Fruit fly (Drosophila melanogaster) whole organism, embryonic: ENCODE data around the gene InR.

Experiments used
- Atf3 ChIP-seq: fragments of 200-800 bp; sonication (Bioruptor generic); optimal IDR thresholded peaks from 3 replicates; lab custom pipeline; 2016; ENCODE audit warnings: missing biosample characterization, missing genetic modification characterization
- Atf6 ChIP-seq: fragments of 200-800 bp; sonication (Bioruptor generic); IDR thresholded peaks from 2 replicates; pipeline ENCODE4 v1.3.6; 2022; ENCODE audit warnings: missing biosample characterization, missing genetic modification characterization
- Awh ChIP-seq: fragments of 200-800 bp; sonication (Bioruptor generic); IDR thresholded peaks from 2 replicates; pipeline ENCODE4, ENCODE4 v1.3.6; 2022; ENCODE audit warnings: missing biosample characterization, missing genetic modification characterization
- CG10431 ChIP-seq: fragments of 200-800 bp; sonication (Bioruptor generic); optimal IDR thresholded peaks from 3 replicates; lab custom pipeline; 2018; ENCODE audit warnings: missing biosample characterization, mild to moderate bottlenecking, missing genetic modification characterization
- CG10959 ChIP-seq: fragments of 200-800 bp; sonication (Bioruptor generic); IDR thresholded peaks from 2 replicates; pipeline ENCODE4 v1.3.6; 2022; ENCODE audit warnings: missing biosample characterization, missing genetic modification characterization
- CG10979 ChIP-seq: fragments of 200-800 bp; sonication (Bioruptor generic); optimal IDR thresholded peaks from 2 replicates; lab custom pipeline; 2018; ENCODE audit warnings: missing biosample characterization, mild to moderate bottlenecking, missing genetic modification characterization, moderate library complexity
- CG11696 ChIP-seq: fragments of 200-800 bp; sonication (Bioruptor generic); IDR thresholded peaks from 2 replicates; pipeline ENCODE4 v1.3.6; 2022; ENCODE audit warnings: missing biosample characterization, missing genetic modification characterization
- CG13424 ChIP-seq: fragments of 200-800 bp; sonication (Bioruptor generic); optimal IDR thresholded peaks from 2 replicates; lab custom pipeline; 2019; ENCODE audit warnings: missing biosample characterization, mild to moderate bottlenecking, missing genetic modification characterization, moderate library complexity
- CG13624 ChIP-seq: fragments of 200-800 bp; sonication (Bioruptor generic); optimal IDR thresholded peaks from 2 replicates; lab custom pipeline; 2016; ENCODE audit warnings: missing biosample characterization, missing genetic modification characterization
- CG1529 ChIP-seq: fragments of 200-800 bp; sonication (Bioruptor generic); optimal IDR thresholded peaks from 3 replicates; lab custom pipeline; 2018; ENCODE audit warnings: missing biosample characterization, missing genetic modification characterization
- CG15479 ChIP-seq: fragments of 200-800 bp; sonication (Bioruptor generic); optimal IDR thresholded peaks from 3 replicates; lab custom pipeline; 2019; ENCODE audit warnings: missing biosample characterization, mild to moderate bottlenecking, missing genetic modification characterization, moderate library complexity
- CG16813 ChIP-seq: fragments of 200-800 bp; sonication (Bioruptor generic); IDR thresholded peaks from 3 replicates; pipeline ENCODE4 v1.3.6; 2022; ENCODE audit warnings: missing biosample characterization, missing genetic modification characterization; ENCODE audit not compliant: partially characterized antibody
- CG2120 ChIP-seq: fragments of 200-800 bp; sonication (Bioruptor generic); optimal IDR thresholded peaks from 3 replicates; lab custom pipeline; 2016; ENCODE audit warnings: missing biosample characterization, missing genetic modification characterization
- CG30020 ChIP-seq: fragments of 200-800 bp; optimal IDR thresholded peaks from 2 replicates; lab custom pipeline; 2019; ENCODE audit warnings: missing biosample characterization, mild to moderate bottlenecking, missing genetic modification characterization, moderate library complexity
- CG3407 ChIP-seq: fragments of 200-800 bp; sonication (Bioruptor generic); optimal IDR thresholded peaks from 2 replicates; lab custom pipeline; 2018; ENCODE audit warnings: missing biosample characterization, mild to moderate bottlenecking, missing genetic modification characterization
- CG4282 ChIP-seq: fragments of 200-800 bp; sonication (Bioruptor generic); optimal IDR thresholded peaks from 2 replicates; lab custom pipeline; 2016; ENCODE audit warnings: missing biosample characterization, missing genetic modification characterization
- CG4617 ChIP-seq: fragments of 200-800 bp; sonication (Bioruptor generic); optimal IDR thresholded peaks from 3 replicates; lab custom pipeline; 2016; ENCODE audit warnings: missing biosample characterization, missing genetic modification characterization, borderline replicate concordance
- CG5953 ChIP-seq: fragments of 200-800 bp; sonication (Bioruptor generic); IDR thresholded peaks from 2 replicates; pipeline ENCODE4 v1.3.6; 2022; ENCODE audit warnings: missing biosample characterization, missing genetic modification characterization
- CG9727 ChIP-seq: fragments of 200-800 bp; sonication (Bioruptor generic); optimal IDR thresholded peaks from 3 replicates; lab custom pipeline; 2017; ENCODE audit warnings: missing biosample characterization, mild to moderate bottlenecking, missing genetic modification characterization
- Chrac-16 ChIP-seq: fragments of 200-800 bp; sonication (Bioruptor generic); optimal IDR thresholded peaks from 3 replicates; lab custom pipeline; 2016; ENCODE audit warnings: missing biosample characterization, missing genetic modification characterization
- D19B ChIP-seq: fragments of 200-800 bp; sonication (Bioruptor generic); optimal IDR thresholded peaks from 2 replicates; lab custom pipeline; 2017; ENCODE audit warnings: missing biosample characterization, mild to moderate bottlenecking, missing genetic modification characterization
- Eip74EF ChIP-seq, 2 experiments: fragments of 200-800 bp in 1 of 2; fragments of >200 bp in 1 of 2; sonication (Bioruptor generic) in 1 of 2; optimal IDR thresholded peaks; 2 replicates each; lab custom pipeline; 2017 to 2019; ENCODE audit warnings: missing biosample characterization in 2 of 2, missing genetic modification characterization in 2 of 2, mild to moderate bottlenecking in 1 of 2, moderate library complexity in 1 of 2
- HLH4C ChIP-seq: fragments of 200-800 bp; sonication (Bioruptor generic); IDR thresholded peaks from 3 replicates; pipeline ENCODE4 v1.3.6; 2022; ENCODE audit warnings: missing biosample characterization, missing genetic modification characterization; ENCODE audit not compliant: partially characterized antibody
- Lim3 ChIP-seq: fragments of 200-800 bp; sonication (Bioruptor generic); IDR thresholded peaks from 2 replicates; pipeline ENCODE4 v1.3.6; 2022; ENCODE audit warnings: missing biosample characterization, missing genetic modification characterization
- Med ChIP-seq: fragments of 200-800 bp; sonication (Bioruptor generic); peaks from one replicate; lab custom pipeline; 2016; ENCODE audit warnings: missing biosample characterization, missing genetic modification characterization, mild to moderate bottlenecking, inconsistent platforms, moderate library complexity
- Mrtf ChIP-seq: fragments of 200-800 bp; sonication (Bioruptor generic); IDR thresholded peaks from 3 replicates; pipeline ENCODE4 v1.3.6; 2022; ENCODE audit warnings: missing biosample characterization, missing genetic modification characterization
- Scr ChIP-seq: fragments of 200-800 bp; sonication (Bioruptor generic); IDR thresholded peaks from 2 replicates; pipeline ENCODE4 v1.3.6; 2022; ENCODE audit warnings: missing biosample characterization, missing genetic modification characterization; ENCODE audit not compliant: partially characterized antibody
- Side ChIP-seq: fragments of 200-800 bp; sonication (Bioruptor generic); optimal IDR thresholded peaks from 2 replicates; lab custom pipeline; 2016; ENCODE audit warnings: missing biosample characterization, missing genetic modification characterization
- Tbp ChIP-seq: fragments of >200 bp; optimal IDR thresholded peaks from 2 replicates; lab custom pipeline; 2018; ENCODE audit warnings: missing biosample characterization, missing genetic modification characterization
- ara ChIP-seq: fragments of 200-800 bp; sonication (Bioruptor generic); IDR thresholded peaks from 2 replicates; pipeline ENCODE4 v1.3.6; 2022; ENCODE audit warnings: missing biosample characterization, missing genetic modification characterization
- caup ChIP-seq: fragments of 200-800 bp; sonication (Bioruptor generic); optimal IDR thresholded peaks from 3 replicates; lab custom pipeline; 2017; ENCODE audit warnings: missing biosample characterization, mild to moderate bottlenecking, missing genetic modification characterization, moderate library complexity; ENCODE audit not compliant: severe bottlenecking
- ci ChIP-seq: fragments of 200-800 bp; sonication (Bioruptor generic); IDR thresholded peaks from 3 replicates; pipeline ENCODE4 v1.3.6; 2022; ENCODE audit warnings: missing biosample characterization, missing genetic modification characterization
- gcm2 ChIP-seq: fragments of 200-800 bp; sonication (Bioruptor generic); optimal IDR thresholded peaks from 2 replicates; lab custom pipeline; 2016; ENCODE audit warnings: missing biosample characterization, missing genetic modification characterization
- gfzf ChIP-seq: fragments of 200-800 bp; sonication (Bioruptor generic); optimal IDR thresholded peaks from 2 replicates; lab custom pipeline; 2016; ENCODE audit warnings: missing biosample characterization, mild to moderate bottlenecking, missing genetic modification characterization, moderate library complexity
- gro ChIP-seq: fragments of 200-800 bp; sonication (Bioruptor generic); optimal IDR thresholded peaks from 2 replicates; lab custom pipeline; 2016; ENCODE audit warnings: missing biosample characterization, missing genetic modification characterization
- jumu ChIP-seq: fragments of 200-800 bp; sonication (Bioruptor generic); optimal IDR thresholded peaks from 3 replicates; lab custom pipeline; 2016; ENCODE audit warnings: missing biosample characterization, missing genetic modification characterization
- lbe ChIP-seq: fragments of 200-800 bp; sonication (Bioruptor generic); optimal IDR thresholded peaks from 2 replicates; lab custom pipeline; 2016; ENCODE audit warnings: missing biosample characterization, mild to moderate bottlenecking, missing genetic modification characterization
- nau ChIP-seq: fragments of 200-800 bp; sonication (Bioruptor generic); optimal IDR thresholded peaks from 3 replicates; lab custom pipeline; 2017; ENCODE audit warnings: missing biosample characterization, mild to moderate bottlenecking, missing genetic modification characterization, missing genetic modification reagents
- otp ChIP-seq: fragments of 200-800 bp; sonication (Bioruptor generic); IDR thresholded peaks from 3 replicates; pipeline ENCODE4, ENCODE4 v1.3.6; 2022; ENCODE audit warnings: missing biosample characterization, missing genetic modification characterization
- peb ChIP-seq: fragments of 200-800 bp; sonication (Bioruptor generic); IDR thresholded peaks from 2 replicates; pipeline ENCODE4 v1.3.6; 2022; ENCODE audit warnings: missing biosample characterization, missing genetic modification characterization
- phol ChIP-seq: fragments of 200-800 bp; sonication (Bioruptor generic); optimal IDR thresholded peaks from 3 replicates; lab custom pipeline; 2018; ENCODE audit warnings: missing biosample characterization, mild to moderate bottlenecking, missing genetic modification characterization, moderate library complexity
- ranshi ChIP-seq: fragments of 200-800 bp; sonication (Bioruptor generic); IDR thresholded peaks from 2 replicates; pipeline ENCODE4 v1.3.6; 2022; ENCODE audit warnings: missing biosample characterization, missing genetic modification characterization
- repo ChIP-seq: fragments of 200-800 bp; sonication (Bioruptor generic); optimal IDR thresholded peaks from 2 replicates; lab custom pipeline; 2016; ENCODE audit warnings: missing biosample characterization, missing genetic modification characterization
- schlank ChIP-seq: fragments of 200-800 bp; sonication (Bioruptor generic); optimal IDR thresholded peaks from 2 replicates; lab custom pipeline; 2018; ENCODE audit warnings: missing biosample characterization, mild to moderate bottlenecking, missing genetic modification characterization
- sima ChIP-seq: fragments of 200-800 bp; sonication (Bioruptor generic); optimal IDR thresholded peaks from 2 replicates; lab custom pipeline; 2016; ENCODE audit warnings: missing biosample characterization, missing genetic modification characterization
- slbo ChIP-seq: fragments of 200-800 bp; sonication (Bioruptor generic); IDR thresholded peaks from 2 replicates; pipeline ENCODE4 v1.3.6; 2022; ENCODE audit warnings: missing biosample characterization, missing genetic modification characterization
- sna ChIP-seq: fragments of 200-800 bp; sonication (Bioruptor generic); IDR thresholded peaks from 2 replicates; pipeline ENCODE4 v1.3.6; 2022; ENCODE audit warnings: missing biosample characterization, missing genetic modification characterization; ENCODE audit not compliant: partially characterized antibody
- sr ChIP-seq: fragments of 200-800 bp; sonication (Bioruptor generic); IDR thresholded peaks from 3 replicates; pipeline ENCODE4 v1.3.6; 2022; ENCODE audit warnings: missing biosample characterization, missing genetic modification characterization
- stwl ChIP-seq: fragments of 200-800 bp; sonication (Bioruptor generic); optimal IDR thresholded peaks from 3 replicates; lab custom pipeline; 2018; ENCODE audit warnings: missing biosample characterization, mild to moderate bottlenecking, missing genetic modification characterization, moderate library complexity
- trem ChIP-seq: fragments of 200-800 bp; optimal IDR thresholded peaks from 3 replicates; lab custom pipeline; 2019; ENCODE audit warnings: missing biosample characterization, mild to moderate bottlenecking, missing genetic modification characterization, moderate library complexity
- wek ChIP-seq: fragments of 200-800 bp; sonication (Bioruptor generic); optimal IDR thresholded peaks from 3 replicates; lab custom pipeline; 2018; ENCODE audit warnings: missing biosample characterization, mild to moderate bottlenecking, missing genetic modification characterization, moderate library complexity

The InR gene

dm6 chr3R:21619117-21619650 lies at the start of gene InR (continued):
- TF ChIP-seq caup (GFP tag; lab: Kevin White, UChicago): peak; percentile 89
- peak; percentile 60 for TF ChIP-seq Atf3 (GFP tag; lab: Kevin White, UChicago)
- TF ChIP-seq CG5953: no peak
- peak; percentile 61 for TF ChIP-seq jumu (GFP tag; lab: Kevin White, UChicago)
- TF ChIP-seq CG15479 (GFP tag; lab: Kevin White, UChicago): peak; percentile 3
- TF ChIP-seq slbo (GFP tag; lab: Robert Waterston, UW): no peak
- peak; percentile 97 for TF ChIP-seq Med (GFP tag; lab: Kevin White, UChicago)
- TF ChIP-seq CG2120 (GFP tag; lab: Kevin White, UChicago): peak; percentile 90
- TF ChIP-seq wek: peak; percentile 77
- TF ChIP-seq otp (GFP tag; lab: Robert Waterston, UW): no peak
- peak; percentile 53 for TF ChIP-seq CG10431 (GFP tag; lab: Kevin White, UChicago)
- TF ChIP-seq ara (GFP tag; lab: Robert Waterston, UW): no peak
- TF ChIP-seq Mrtf (GFP tag; lab: Robert Waterston, UW): no peak
- peak; percentile 60 for TF ChIP-seq repo (GFP tag; lab: Kevin White, UChicago)
- no peak for TF ChIP-seq CG11696 (GFP tag; lab: Robert Waterston, UW)
- TF ChIP-seq Side (GFP tag; lab: Kevin White, UChicago): peak; percentile 74
- no peak for TF ChIP-seq CG1529 (GFP tag; lab: Kevin White, UChicago)
- no peak for TF ChIP-seq Lim3
- TF ChIP-seq sna (GFP tag; lab: Robert Waterston, UW): no peak
- no peak for TF ChIP-seq trem
- TF ChIP-seq HLH4C (GFP tag; lab: Robert Waterston, UW): no peak
- peak; percentile 83 for TF ChIP-seq lbe (GFP tag; lab: Kevin White, UChicago)
- no peak for TF ChIP-seq sr (GFP tag; lab: Robert Waterston, UW)
- TF ChIP-seq Atf6 (GFP tag; lab: Robert Waterston, UW): no peak
- no peak for TF ChIP-seq CG10959 (GFP tag; lab: Robert Waterston, UW)
- TF ChIP-seq schlank: peak; percentile 46
- TF ChIP-seq stwl (tag; lab: Kevin White, UChicago): peak; percentile 22
- TF ChIP-seq Awh (GFP tag; lab: Robert Waterston, UW): no peak
- TF ChIP-seq gro (GFP tag; lab: Kevin White, UChicago): peak; percentile 84
- peak; percentile 17 for TF ChIP-seq CG3407 (GFP tag; lab: Kevin White, UChicago)
- TF ChIP-seq gfzf (GFP tag; lab: Kevin White, UChicago): peak; percentile 28
- peak in 1 of 2 experiments; percentile 31 for TF ChIP-seq Eip74EF (GFP tag; optimal IDR thresholded peaks at IDR 0.05; lab: Kevin White, UChicago)
- TF ChIP-seq ranshi (GFP tag; lab: Robert Waterston, UW): no peak
- TF ChIP-seq CG13424 (tag; lab: Kevin White, UChicago): peak; percentile 8
- TF ChIP-seq D19B (GFP tag; lab: Kevin White, UChicago): no peak
- TF ChIP-seq phol: peak; percentile 40
- peak; percentile 23 for TF ChIP-seq nau (GFP tag; lab: Kevin White, UChicago)
- no peak for TF ChIP-seq peb
- no peak for TF ChIP-seq Scr
- TF ChIP-seq CG13624 (GFP tag; lab: Kevin White, UChicago): peak; percentile 81
- TF ChIP-seq CG9727 (GFP tag; lab: Kevin White, UChicago): no peak
- peak; percentile 86 for TF ChIP-seq Chrac-16 (GFP tag; lab: Kevin White, UChicago)
- TF ChIP-seq CG30020 (tag; lab: Kevin White, UChicago): no peak
- no peak for TF ChIP-seq ci (GFP tag; lab: Robert Waterston, UW)
- TF ChIP-seq Tbp (GFP tag; lab: Kevin White, UChicago): no peak
- peak; percentile 56 for TF ChIP-seq gcm2 (GFP tag; lab: Kevin White, UChicago)
- TF ChIP-seq CG4617: no peak
- peak; percentile 47 for TF ChIP-seq CG10979 (tag; lab: Kevin White, UChicago)
- TF ChIP-seq sima (GFP tag; lab: Kevin White, UChicago): no peak
- peak; percentile 81 for TF ChIP-seq CG4282 (GFP tag; lab: Kevin White, UChicago)
- TF ChIP-seq CG16813 (GFP tag; lab: Robert Waterston, UW): no peak
